Fruit fly (Drosophila melanogaster): ENCODE results near the gene Cyp12e1.
A peak's percentile ranks its signal among the peaks of the same experiment; 100 is the strongest.

The Cyp12e1 gene

dm6 chr3R:10393654-10394367 is 40.8 kb upstream of the Cyp12e1 start (continued):
- TF ChIP-seq pnt (GFP tag; optimal IDR thresholded peaks at IDR 0.05) (peak; percentile 64), CG17802 (tag; optimal IDR thresholded peaks at IDR 0.05) (no peak), ERR (GFP tag; optimal IDR thresholded peaks at IDR 0.05) (peak; percentile 48), CG9437 (GFP tag; optimal IDR thresholded peaks at IDR 0.05) (peak; percentile 77), peb (GFP tag; IDR thresholded peaks at IDR 0.05) (no peak), Trl (optimal IDR thresholded peaks at IDR 0.05) (no peak), Trl (GFP tag; optimal IDR thresholded peaks at IDR 0.05) (peak; percentile 81), Taf1 (GFP tag; IDR thresholded peaks at IDR 0.05) (peak; percentile 68), CG8944 (GFP tag; optimal IDR thresholded peaks at IDR 0.05) (peak; percentile 69), CG8290 (GFP tag; optimal IDR thresholded peaks at IDR 0.05) (peak; percentile 37), CG8290 (tag; optimal IDR thresholded peaks at IDR 0.05) (peak in 1 of 2 experiments; percentile 90), unpg (GFP tag; optimal IDR thresholded peaks at IDR 0.05) (peak; percentile 90), CG1024 (GFP tag; IDR thresholded peaks at IDR 0.05) (0 out of 2 replicates have a peak, but pooled peaks have one; percentile 58), CG32767 (GFP tag; IDR thresholded peaks at IDR 0.05) (peak; percentile 89), ara (GFP tag; IDR thresholded peaks at IDR 0.05) (peak; percentile 64; the same call in 1 of the 2 replicates), CG10959 (GFP tag; IDR thresholded peaks at IDR 0.05) (peak; percentile 45; the same call in 1 of the 2 replicates), z (GFP tag; IDR thresholded peaks at IDR 0.05) (no peak), Sry-δ (GFP tag; optimal IDR thresholded peaks at IDR 0.05) (peak; percentile 20), CG6689 (GFP tag; IDR thresholded peaks at IDR 0.05) (peak; percentile 82), CG34422 (GFP tag; IDR thresholded peaks at IDR 0.05) (peak; percentile 90; the same call in 2 of the 3 replicates), Hsf (GFP tag; optimal IDR thresholded peaks at IDR 0.05) (peak; percentile 87), vnd (GFP tag; IDR thresholded peaks at IDR 0.05; ENCODE audit: partially characterized antibody) (no peak), dmrt99B (tag; optimal IDR thresholded peaks at IDR 0.05) (peak; percentile 87), CG7928 (GFP tag; optimal IDR thresholded peaks at IDR 0.05) (peak; percentile 5), toy (GFP tag; IDR thresholded peaks at IDR 0.05) (0 out of 2 replicates have a peak, but pooled peaks have one; percentile 51), dati (GFP tag; IDR thresholded peaks at IDR 0.05) (0 out of 2 replicates have a peak, but pooled peaks have one; percentile 33), CG16779 (GFP tag; IDR thresholded peaks at IDR 0.05) (peak; percentile 16; the same call in 1 of the 2 replicates), gfzf (GFP tag; optimal IDR thresholded peaks at IDR 0.05) (no peak), ase (GFP tag; IDR thresholded peaks at IDR 0.05) (peak; percentile 84), Sox100B (GFP tag; optimal IDR thresholded peaks at IDR 0.05) (peak; percentile 76), CG11695 (GFP tag; IDR thresholded peaks at IDR 0.05) (peak; percentile 87), dysf (GFP tag; IDR thresholded peaks at IDR 0.05) (peak; percentile 93), wek (GFP tag; optimal IDR thresholded peaks at IDR 0.05) (peak; percentile 60), ap (GFP tag; IDR thresholded peaks at IDR 0.05) (peak; percentile 86), lbe (GFP tag; optimal IDR thresholded peaks at IDR 0.05) (no peak), jumu (GFP tag; optimal IDR thresholded peaks at IDR 0.05) (peak; percentile 39), ATbp (GFP tag; optimal IDR thresholded peaks at IDR 0.05) (peak; percentile 70), CG11504 (tag; optimal IDR thresholded peaks at IDR 0.05) (peak; percentile 86), kah (GFP tag; optimal IDR thresholded peaks at IDR 0.05) (peak; percentile 42), bbx (GFP tag; IDR thresholded peaks at IDR 0.05; ENCODE audit: partially characterized antibody) (no peak), tna (GFP tag; IDR thresholded peaks at IDR 0.05; ENCODE audit: partially characterized antibody) (no peak), zen (tag; optimal IDR thresholded peaks at IDR 0.05) (no peak), Ada2b (GFP tag; IDR thresholded peaks at IDR 0.05) (peak; percentile 94), hb (GFP tag; IDR thresholded peaks at IDR 0.05; ENCODE audit: partially characterized antibody) (no peak), caup (GFP tag; optimal IDR thresholded peaks at IDR 0.05; ENCODE audit: severe bottlenecking) (peak; percentile 60), Lpt (GFP tag; optimal IDR thresholded peaks at IDR 0.05) (no peak), CG14050 (GFP tag; IDR thresholded peaks at IDR 0.05) (peak; percentile 85), tio (GFP tag; optimal IDR thresholded peaks at IDR 0.05) (peak; percentile 62), CG34376 (GFP tag; optimal IDR thresholded peaks at IDR 0.05) (peak; percentile 14), CG2120 (GFP tag; optimal IDR thresholded peaks at IDR 0.05) (peak; percentile 86)

Measured in whole organism, embryonic.